Fruit fly (Drosophila melanogaster) whole organism, embryonic: ENCODE results near the gene VhaM9.7-d.

Experiments used
- Ada2b ChIP-seq: fragments of 200-800 bp; sonication (Bioruptor generic); IDR thresholded peaks from 2 replicates; pipeline ENCODE4 v1.3.6; 2022; ENCODE audit warnings: missing biosample characterization, missing genetic modification characterization
- Asciz ChIP-seq: fragments of 200-800 bp; sonication (Bioruptor generic); optimal IDR thresholded peaks from 2 replicates; lab custom pipeline; 2017; ENCODE audit warnings: missing biosample characterization, mild to moderate bottlenecking, missing genetic modification characterization, missing genetic modification reagents
- CG10267 ChIP-seq: fragments of 200-800 bp; sonication (Bioruptor generic); optimal IDR thresholded peaks from 2 replicates; lab custom pipeline; 2018; ENCODE audit warnings: missing biosample characterization, mild to moderate bottlenecking, missing genetic modification characterization, moderate library complexity
- CG12219 ChIP-seq: fragments of 200-800 bp; sonication (Bioruptor generic); optimal IDR thresholded peaks from 3 replicates; lab custom pipeline; 2018; ENCODE audit warnings: missing biosample characterization, mild to moderate bottlenecking, missing genetic modification characterization
- CG13287 ChIP-seq: fragments of 200-800 bp; sonication (Bioruptor generic); IDR thresholded peaks from 2 replicates; pipeline ENCODE4 v1.3.6; 2022; ENCODE audit warnings: missing biosample characterization, missing genetic modification characterization; ENCODE audit not compliant: partially characterized antibody
- CG18011 ChIP-seq: fragments of 200-800 bp; sonication (Bioruptor generic); optimal IDR thresholded peaks from 2 replicates; lab custom pipeline; 2017; ENCODE audit warnings: missing biosample characterization, missing genetic modification characterization, mild to moderate bottlenecking, moderate library complexity, missing genotype
- CG2116 ChIP-seq: fragments of 200-800 bp; sonication (Bioruptor generic); optimal IDR thresholded peaks from 3 replicates; lab custom pipeline; 2018; ENCODE audit warnings: missing biosample characterization, mild to moderate bottlenecking, missing genetic modification characterization
- CG30431 ChIP-seq: fragments of 200-800 bp; sonication (Bioruptor generic); optimal IDR thresholded peaks from 2 replicates; lab custom pipeline; 2017; ENCODE audit warnings: missing biosample characterization, missing genetic modification characterization
- CG32767 ChIP-seq: fragments of 200-800 bp; sonication (Bioruptor generic); IDR thresholded peaks from 2 replicates; pipeline ENCODE4 v1.3.6; 2022; ENCODE audit warnings: missing biosample characterization, missing genetic modification characterization
- CG34422 ChIP-seq: fragments of 200-800 bp; sonication (Bioruptor generic); IDR thresholded peaks from 3 replicates; pipeline ENCODE4 v1.3.6; 2022; ENCODE audit warnings: missing biosample characterization, missing genetic modification characterization
- CG3726 ChIP-seq: fragments of 200-800 bp; sonication (Bioruptor generic); IDR thresholded peaks from 3 replicates; pipeline ENCODE4, ENCODE4 v1.3.6; 2022; ENCODE audit warnings: missing biosample characterization, missing genetic modification characterization
- CG4328 ChIP-seq: fragments of 200-800 bp; sonication (Bioruptor generic); optimal IDR thresholded peaks from 3 replicates; lab custom pipeline; 2017; ENCODE audit warnings: missing biosample characterization, missing genetic modification reagents, missing genetic modification characterization
- CG6813 ChIP-seq: fragments of 200-800 bp; sonication (Bioruptor generic); optimal IDR thresholded peaks from 2 replicates; lab custom pipeline; 2017; ENCODE audit warnings: missing biosample characterization, missing genetic modification characterization, mild to moderate bottlenecking, moderate library complexity, missing genetic modification reagents
- CG9797 ChIP-seq: fragments of 200-800 bp; sonication (Bioruptor generic); optimal IDR thresholded peaks from 3 replicates; lab custom pipeline; 2018; ENCODE audit warnings: missing biosample characterization, mild to moderate bottlenecking, missing genetic modification characterization
- CG9876 ChIP-seq: fragments of 200-800 bp; sonication (Bioruptor generic); optimal IDR thresholded peaks from 2 replicates; lab custom pipeline; 2016; ENCODE audit warnings: missing biosample characterization, missing genetic modification characterization
- CTCF ChIP-seq: fragments of 200-800 bp; sonication (Bioruptor generic); optimal IDR thresholded peaks from 2 replicates; lab custom pipeline; 2017; ENCODE audit warnings: missing biosample characterization, mild to moderate bottlenecking, missing genetic modification characterization, moderate library complexity
- D ChIP-seq, 2 experiments: fragments of 200-800 bp in 1 of 2; fragments of >200 bp in 1 of 2; sonication (Bioruptor generic) in 1 of 2; optimal IDR thresholded peaks; 2 replicates in 1 of 2; 3 replicates in 1 of 2; lab custom pipeline; 2017; ENCODE audit warnings: mild to moderate bottlenecking in 1 of 2, missing biosample characterization in 1 of 2, missing genetic modification characterization in 1 of 2, missing genetic modification reagents in 1 of 2
- Deaf1 ChIP-seq: fragments of 200-800 bp; optimal IDR thresholded peaks from 3 replicates; lab custom pipeline; 2019; ENCODE audit warnings: missing biosample characterization, mild to moderate bottlenecking, missing genetic modification characterization, moderate library complexity
- Dp ChIP-seq: fragments of 200-800 bp; sonication (Bioruptor generic); optimal IDR thresholded peaks from 2 replicates; lab custom pipeline; 2018; ENCODE audit warnings: missing biosample characterization, mild to moderate bottlenecking, missing genetic modification characterization, moderate library complexity
- E2f1 ChIP-seq: fragments of 200-800 bp; sonication (Bioruptor generic); IDR thresholded peaks from 2 replicates; pipeline ENCODE4 v1.3.6; 2022; ENCODE audit warnings: missing biosample characterization, missing genetic modification characterization
- HmgZ ChIP-seq: fragments of 200-800 bp; sonication (Bioruptor generic); optimal IDR thresholded peaks from 2 replicates; lab custom pipeline; 2018; ENCODE audit warnings: missing biosample characterization, mild to moderate bottlenecking, missing genetic modification characterization
- Hr78 ChIP-seq, 2 experiments: fragments of 200-800 bp in 1 of 2; fragments of >200 bp in 1 of 2; sonication (Bioruptor generic) in 1 of 2; optimal IDR thresholded peaks; 2 replicates each; lab custom pipeline; 2017 to 2019; ENCODE audit warnings: missing biosample characterization in 2 of 2, missing genetic modification characterization in 2 of 2, mild to moderate bottlenecking in 1 of 2, moderate library complexity in 1 of 2
- Mad ChIP-seq: fragments of 200-800 bp; sonication (Bioruptor generic); optimal IDR thresholded peaks from 2 replicates; lab custom pipeline; 2016; ENCODE audit warnings: missing biosample characterization, missing genetic modification characterization
- Nf-YA ChIP-seq: fragments of 200-800 bp; sonication (Bioruptor generic); IDR thresholded peaks from 2 replicates; pipeline ENCODE4 v1.3.6; 2022; ENCODE audit warnings: missing biosample characterization, missing genetic modification characterization
- Scr ChIP-seq: fragments of 200-800 bp; sonication (Bioruptor generic); IDR thresholded peaks from 2 replicates; pipeline ENCODE4 v1.3.6; 2022; ENCODE audit warnings: missing biosample characterization, missing genetic modification characterization; ENCODE audit not compliant: partially characterized antibody
- Six4 ChIP-seq: fragments of 200-800 bp; sonication (Bioruptor generic); optimal IDR thresholded peaks from 2 replicates; lab custom pipeline; 2016; ENCODE audit warnings: missing biosample characterization, missing genetic modification characterization
- Sox100B ChIP-seq: fragments of 200-800 bp; sonication (Bioruptor generic); optimal IDR thresholded peaks from 3 replicates; lab custom pipeline; 2018; ENCODE audit warnings: missing biosample characterization, mild to moderate bottlenecking, missing genetic modification characterization
- Trl ChIP-seq, 3 experiments: fragments of >200 bp in 2 of 3; fragments of 200-800 bp in 1 of 3; sonication (Bioruptor generic) in 1 of 3; optimal IDR thresholded peaks; 2 replicates in 1 of 3; 3 replicates in 2 of 3; lab custom pipeline; 2016 to 2017; ENCODE audit warnings: missing biosample characterization in 1 of 3, missing genetic modification characterization in 1 of 3
- YL-1 ChIP-seq: fragments of 200-800 bp; sonication (Bioruptor generic); optimal IDR thresholded peaks from 3 replicates; lab custom pipeline; 2017; ENCODE audit warnings: missing biosample characterization, mild to moderate bottlenecking, missing genetic modification characterization
- az2 ChIP-seq: fragments of 200-800 bp; sonication (Bioruptor generic); optimal IDR thresholded peaks from 3 replicates; lab custom pipeline; 2016; ENCODE audit warnings: missing biosample characterization, missing genetic modification characterization
- bcd ChIP-seq: fragments of 200-800 bp; sonication (Bioruptor generic); optimal IDR thresholded peaks from 2 replicates; lab custom pipeline; 2017; ENCODE audit warnings: missing biosample characterization, mild to moderate bottlenecking, missing genetic modification characterization
- cas ChIP-seq: fragments of 200-800 bp; sonication (Bioruptor generic); IDR thresholded peaks from 2 replicates; pipeline ENCODE4 v1.3.6; 2022; ENCODE audit warnings: missing biosample characterization, missing genetic modification characterization
- caup ChIP-seq: fragments of 200-800 bp; sonication (Bioruptor generic); optimal IDR thresholded peaks from 3 replicates; lab custom pipeline; 2017; ENCODE audit warnings: missing biosample characterization, mild to moderate bottlenecking, missing genetic modification characterization, moderate library complexity; ENCODE audit not compliant: severe bottlenecking
- dmrt11E ChIP-seq: fragments of 200-800 bp; sonication (Bioruptor generic); optimal IDR thresholded peaks from 3 replicates; lab custom pipeline; 2018; ENCODE audit warnings: missing biosample characterization, mild to moderate bottlenecking, missing genetic modification characterization, moderate library complexity
- dmrt99B ChIP-seq: fragments of 200-800 bp; sonication (Bioruptor generic); optimal IDR thresholded peaks from 2 replicates; lab custom pipeline; 2018; ENCODE audit warnings: missing biosample characterization, mild to moderate bottlenecking, missing genetic modification characterization, moderate library complexity
- dysf ChIP-seq: fragments of 200-800 bp; sonication (Bioruptor generic); IDR thresholded peaks from 3 replicates; pipeline ENCODE4 v1.3.6; 2022; ENCODE audit warnings: missing biosample characterization, missing genetic modification characterization
- fru ChIP-seq: fragments of >200 bp; optimal IDR thresholded peaks from 2 replicates; lab custom pipeline; 2017
- gcm ChIP-seq: fragments of 200-800 bp; sonication (Bioruptor generic); optimal IDR thresholded peaks from 2 replicates; lab custom pipeline; 2019; ENCODE audit warnings: missing biosample characterization, mild to moderate bottlenecking, missing genetic modification characterization, moderate library complexity
- gem ChIP-seq: fragments of 200-800 bp; sonication (Bioruptor generic); optimal IDR thresholded peaks from 2 replicates; lab custom pipeline; 2019; ENCODE audit warnings: missing biosample characterization, mild to moderate bottlenecking, missing genetic modification characterization, moderate library complexity
- hb ChIP-seq: fragments of 200-800 bp; sonication (Bioruptor generic); IDR thresholded peaks from 3 replicates; pipeline ENCODE4 v1.3.6; 2022; ENCODE audit warnings: missing biosample characterization, missing genetic modification characterization; ENCODE audit not compliant: partially characterized antibody
- insv ChIP-seq, 2 experiments: fragments of 200-800 bp; sonication (Bioruptor generic); optimal IDR thresholded peaks; 3 replicates each; lab custom pipeline; 2016 to 2018; ENCODE audit warnings: missing biosample characterization in 2 of 2, missing genetic modification characterization in 2 of 2
- kah ChIP-seq: fragments of 200-800 bp; sonication (Bioruptor generic); optimal IDR thresholded peaks from 2 replicates; lab custom pipeline; 2018; ENCODE audit warnings: missing biosample characterization, mild to moderate bottlenecking, missing genetic modification characterization
- mld ChIP-seq: fragments of 200-800 bp; sonication (Bioruptor generic); IDR thresholded peaks from 3 replicates; pipeline ENCODE4 v1.3.6; 2022; ENCODE audit warnings: missing biosample characterization, missing genetic modification characterization; ENCODE audit not compliant: partially characterized antibody
- oc ChIP-seq: fragments of 200-800 bp; sonication (Bioruptor generic); optimal IDR thresholded peaks from 2 replicates; lab custom pipeline; 2018; ENCODE audit warnings: missing biosample characterization, mild to moderate bottlenecking, missing genetic modification characterization, moderate library complexity
- pb ChIP-seq: fragments of 200-800 bp; sonication (Bioruptor generic); optimal IDR thresholded peaks from 3 replicates; lab custom pipeline; 2016; ENCODE audit warnings: missing biosample characterization, missing genetic modification characterization
- pita ChIP-seq: fragments of 200-800 bp; sonication (Bioruptor generic); optimal IDR thresholded peaks from 2 replicates; lab custom pipeline; 2017; ENCODE audit warnings: missing biosample characterization, mild to moderate bottlenecking, missing genetic modification characterization
- so ChIP-seq: fragments of 200-800 bp; sonication (Bioruptor generic); IDR thresholded peaks from 3 replicates; pipeline ENCODE4 v1.3.6; 2022; ENCODE audit warnings: missing biosample characterization, missing genetic modification characterization
- unc-4 ChIP-seq: fragments of 200-800 bp; sonication (Bioruptor generic); IDR thresholded peaks from 2 replicates; pipeline ENCODE4 v1.3.6; 2022; ENCODE audit warnings: missing biosample characterization, missing genetic modification characterization; ENCODE audit not compliant: partially characterized antibody
- zfh1 ChIP-seq: fragments of 200-800 bp; sonication (Bioruptor generic); IDR thresholded peaks from 3 replicates; pipeline ENCODE4 v1.3.6; 2022; ENCODE audit warnings: missing biosample characterization, missing genetic modification characterization

VhaM9.7-d gene

dm6 chr3R:17020956-17021355 lies 46.0 kb downstream of the VhaM9.7-d start, which contains the start of gene Adsl (continued):
- TF ChIP-seq dysf (GFP tag; lab: Robert Waterston, UW) (peak; percentile 17; the same call in 1 of the 3 replicates), kah (GFP tag; lab: Kevin White, UChicago) (peak; percentile 82), dmrt99B (tag; lab: Kevin White, UChicago) (no peak), YL-1 (GFP tag; lab: Kevin White, UChicago) (peak; percentile 74), CG9797 (GFP tag; lab: Kevin White, UChicago) (peak; percentile 86), CG10267 (tag; lab: Kevin White, UChicago) (peak; percentile 77), CG18011 (no peak), pb (GFP tag; lab: Kevin White, UChicago) (peak; percentile 11), Six4 (peak; percentile 49), CG32767 (GFP tag; lab: Robert Waterston, UW) (peak; percentile 35; the same call in 1 of the 2 replicates), Mad (GFP tag; lab: Kevin White, UChicago) (peak; percentile 18), HmgZ (peak; percentile 37), Hr78 (GFP tag; optimal IDR thresholded peaks at IDR 0.05; lab: Kevin White, UChicago) (no peak), CG6813 (GFP tag; lab: Kevin White, UChicago) (peak; percentile 85), hb (GFP tag; lab: Robert Waterston, UW) (no peak), CG4328 (peak; percentile 50), az2 (GFP tag; lab: Kevin White, UChicago) (peak; percentile 32), gem (tag; lab: Kevin White, UChicago) (no peak), unc-4 (GFP tag; lab: Robert Waterston, UW) (0 out of 2 replicates have a peak, but pooled peaks have one; percentile 29), Dp (peak; percentile 45), CG3726 (GFP tag; lab: Robert Waterston, UW) (no peak), bcd (GFP tag; lab: Kevin White, UChicago) (peak; percentile 75), E2f1 (GFP tag; lab: Robert Waterston, UW) (peak; percentile 21; the same call in 1 of the 2 replicates), Nf-YA (GFP tag; lab: Robert Waterston, UW) (peak; percentile 49; the same call in 1 of the 2 replicates), Scr (GFP tag; lab: Robert Waterston, UW) (peak; percentile 33; the same call in 1 of the 2 replicates), CG34422 (GFP tag; lab: Robert Waterston, UW) (peak; percentile 42; the same call in 1 of the 3 replicates), CG12219 (GFP tag; lab: Kevin White, UChicago) (peak; percentile 76), CG2116 (GFP tag; lab: Kevin White, UChicago) (peak; percentile 80), insv (GFP tag; optimal IDR thresholded peaks at IDR 0.05; lab: Kevin White, UChicago) (peak in 1 of 2 experiments; percentile 68), Sox100B (GFP tag; lab: Kevin White, UChicago) (peak; percentile 74), gcm (GFP tag; lab: Kevin White, UChicago) (peak; percentile 76), oc (tag; lab: Kevin White, UChicago) (peak; percentile 62), zfh1 (peak; percentile 72), cas (no peak), Ada2b (GFP tag; lab: Robert Waterston, UW) (peak; percentile 19; the same call in 1 of the 2 replicates), CG9876 (GFP tag; lab: Kevin White, UChicago) (no peak), caup (GFP tag; lab: Kevin White, UChicago) (peak; percentile 89), CG30431 (GFP tag; lab: Kevin White, UChicago) (no peak), fru (lab: Kevin White, UChicago) (no peak), CTCF (GFP tag; lab: Kevin White, UChicago) (peak; percentile 56), Asciz (GFP tag; lab: Kevin White, UChicago) (peak; percentile 82), Trl (optimal IDR thresholded peaks at IDR 0.05; lab: Kevin White, UChicago) (no peak), Trl (GFP tag; optimal IDR thresholded peaks at IDR 0.05; lab: Kevin White, UChicago) (no peak), dmrt11E (peak; percentile 69), pita (no peak), D (optimal IDR thresholded peaks at IDR 0.05; lab: Kevin White, UChicago) (no peak), D (GFP tag; optimal IDR thresholded peaks at IDR 0.05; lab: Kevin White, UChicago) (peak; percentile 47), CG13287 (GFP tag; lab: Robert Waterston, UW) (peak; percentile 60; the same call in 1 of the 2 replicates), Deaf1 (tag; lab: Kevin White, UChicago) (no peak), mld (GFP tag; lab: Robert Waterston, UW) (no peak), so (GFP tag; lab: Robert Waterston, UW) (0 out of 3 replicates have a peak, but pooled peaks have one; percentile 32)
